Worm (Caenorhabditis elegans) whole organism, L1 larva: Measurements from ENCODE around the gene fipr-5.

Experiments
- C04F5.9 ChIP-seq: sonication (generic microtip); optimal IDR thresholded peaks from 2 replicates; lab custom pipeline; 2016; ENCODE audit warnings: missing genetic modification characterization, missing compliant biosample characterization
- C34B4.2 ChIP-seq: sonication (generic microtip); optimal IDR thresholded peaks from 2 replicates; lab custom pipeline; 2017; ENCODE audit warnings: mild to moderate bottlenecking, missing genetic modification characterization, missing compliant biosample characterization
- Y116A8C.19 ChIP-seq: sonication (generic microtip); optimal IDR thresholded peaks from 2 replicates; lab custom pipeline; 2016; ENCODE audit warnings: missing compliant biosample characterization, missing genetic modification characterization, borderline replicate concordance
- aly-2 ChIP-seq: fragments of 150-350 bp; optimal IDR thresholded peaks from 2 replicates; lab custom pipeline; 2014; ENCODE audit warnings: missing biosample characterization, missing genetic modification characterization
- blmp-1 ChIP-seq: fragments of 150-350 bp; optimal IDR thresholded peaks from 2 replicates; lab custom pipeline; 2014; ENCODE audit warnings: missing biosample characterization, missing genetic modification characterization
- ceh-90 ChIP-seq: sonication (generic microtip); optimal IDR thresholded peaks from 2 replicates; lab custom pipeline; 2016; ENCODE audit warnings: missing genetic modification characterization, missing compliant biosample characterization
- ces-1 ChIP-seq: fragments of 150-350 bp; optimal IDR thresholded peaks from 2 replicates; lab custom pipeline; 2014; ENCODE audit warnings: missing biosample characterization, missing genetic modification reagents, missing genetic modification characterization
- dpl-1 ChIP-seq, 3 experiments: fragments of 150-350 bp in 2 of 3; sonication (generic microtip) in 1 of 3; optimal IDR thresholded peaks; 2 replicates each; lab custom pipeline; 2014 to 2017; ENCODE audit warnings: missing biosample characterization in 3 of 3, missing genetic modification characterization in 3 of 3, missing genetic modification reagents in 3 of 3
- dsc-1 ChIP-seq: sonication (generic microtip); optimal IDR thresholded peaks from 2 replicates; lab custom pipeline; 2016; ENCODE audit warnings: mild to moderate bottlenecking, missing genetic modification characterization, missing compliant biosample characterization
- efl-1 ChIP-seq, 4 experiments: fragments of 150-350 bp; optimal IDR thresholded peaks in 3 of 4; peaks in 1 of 4; 1 replicate in 1 of 4; 2 replicates in 3 of 4; lab custom pipeline; 2014; ENCODE audit warnings: missing biosample characterization in 2 of 4, missing genetic modification characterization in 2 of 4, missing genetic modification reagents in 2 of 4
- elt-2 ChIP-seq: sonication (generic microtip); optimal IDR thresholded peaks from 2 replicates; lab custom pipeline; 2016; ENCODE audit warnings: missing genetic modification characterization, mild to moderate bottlenecking, inconsistent platforms, missing compliant biosample characterization, missing genetic modification reagents
- fos-1 ChIP-seq: fragments of 150-350 bp; optimal IDR thresholded peaks from 2 replicates; lab custom pipeline; 2014; ENCODE audit warnings: missing biosample characterization, missing genetic modification characterization
- grh-1 ChIP-seq: fragments of 200-800 bp; sonication (Bioruptor generic); IDR thresholded peaks from 2 replicates; pipeline ENCODE4 v1.3.6; 2022; ENCODE audit warnings: missing genetic modification reagents, missing genetic modification characterization, missing compliant biosample characterization
- lin-13 ChIP-seq: fragments of 150-350 bp; optimal IDR thresholded peaks from 2 replicates; lab custom pipeline; 2014; ENCODE audit warnings: missing biosample characterization, missing genetic modification reagents, missing genetic modification characterization
- lin-14 ChIP-seq: fragments of 200-800 bp; sonication (Bioruptor generic); optimal IDR thresholded peaks from 2 replicates; lab custom pipeline; 2018; ENCODE audit warnings: mild to moderate bottlenecking, missing genetic modification characterization, moderate library complexity, missing compliant biosample characterization
- lin-35 ChIP-seq, 2 experiments: fragments of 150-350 bp; optimal IDR thresholded peaks; 2 replicates each; lab custom pipeline; 2014; ENCODE audit warnings: missing biosample characterization in 2 of 2, missing genetic modification characterization in 2 of 2, missing genetic modification reagents in 2 of 2
- mef-2 ChIP-seq: fragments of 150-350 bp; optimal IDR thresholded peaks from 2 replicates; lab custom pipeline; 2014; ENCODE audit warnings: missing biosample characterization, missing genetic modification characterization
- nhr-237 ChIP-seq: fragments of 150-350 bp; optimal IDR thresholded peaks from 2 replicates; lab custom pipeline; 2014; ENCODE audit warnings: missing biosample characterization, missing genetic modification characterization
- nhr-28 ChIP-seq: fragments of 150-350 bp; optimal IDR thresholded peaks from 2 replicates; lab custom pipeline; 2014; ENCODE audit warnings: missing biosample characterization, missing genetic modification characterization
- nhr-47 ChIP-seq: sonication (generic microtip); optimal IDR thresholded peaks from 2 replicates; lab custom pipeline; 2016; ENCODE audit warnings: mild to moderate bottlenecking, missing genetic modification characterization, moderate library complexity, missing compliant biosample characterization
- nhr-71 ChIP-seq: sonication (generic microtip); optimal IDR thresholded peaks from 2 replicates; lab custom pipeline; 2016; ENCODE audit warnings: mild to moderate bottlenecking, missing genetic modification characterization, moderate library complexity, missing compliant biosample characterization
- nhr-77 ChIP-seq: fragments of 150-350 bp; optimal IDR thresholded peaks from 2 replicates; lab custom pipeline; 2014; ENCODE audit warnings: missing biosample characterization, missing genetic modification characterization
- pag-3 ChIP-seq: sonication (generic microtip); optimal IDR thresholded peaks from 2 replicates; lab custom pipeline; 2017; ENCODE audit warnings: missing genetic modification characterization, mild to moderate bottlenecking, missing compliant biosample characterization, antibody characterized with exemption, borderline replicate concordance; ENCODE audit not compliant: insufficient read depth
- pqm-1 ChIP-seq: sonication (generic microtip); optimal IDR thresholded peaks from 3 replicates; lab custom pipeline; 2017; ENCODE audit warnings: missing biosample characterization, missing genetic modification characterization
- skn-1 ChIP-seq: fragments of 150-350 bp; optimal IDR thresholded peaks from 2 replicates; lab custom pipeline; 2014; ENCODE audit warnings: missing biosample characterization, missing genetic modification characterization
- snpc-4 ChIP-seq: fragments of 150-350 bp; optimal IDR thresholded peaks from 2 replicates; lab custom pipeline; 2014; ENCODE audit warnings: missing biosample characterization, missing genetic modification characterization
- snu-23 ChIP-seq: sonication (generic microtip); optimal IDR thresholded peaks from 2 replicates; lab custom pipeline; 2016; ENCODE audit warnings: missing genetic modification characterization, missing compliant biosample characterization
- sptf-1 ChIP-seq: fragments of 150-350 bp; optimal IDR thresholded peaks from 2 replicates; lab custom pipeline; 2014; ENCODE audit warnings: missing biosample characterization, missing genetic modification characterization
- swsn-7 ChIP-seq: sonication (generic microtip); optimal IDR thresholded peaks from 2 replicates; lab custom pipeline; 2016; ENCODE audit warnings: missing genetic modification characterization, missing compliant biosample characterization
- tbx-2 ChIP-seq: sonication (generic microtip); optimal IDR thresholded peaks from 2 replicates; lab custom pipeline; 2016; ENCODE audit warnings: missing genetic modification characterization, missing compliant biosample characterization
- tlp-1 ChIP-seq: fragments of 150-350 bp; optimal IDR thresholded peaks from 2 replicates; lab custom pipeline; 2014; ENCODE audit warnings: missing biosample characterization, missing genetic modification characterization
- unc-130 ChIP-seq: fragments of 150-350 bp; optimal IDR thresholded peaks from 2 replicates; lab custom pipeline; 2017; ENCODE audit warnings: missing biosample characterization, missing genetic modification characterization, inconsistent platforms
- unc-30 ChIP-seq: sonication (generic microtip); optimal IDR thresholded peaks from 2 replicates; lab custom pipeline; 2017; ENCODE audit warnings: missing biosample characterization, missing genetic modification characterization
- unc-86 ChIP-seq: sonication (generic microtip); optimal IDR thresholded peaks from 2 replicates; lab custom pipeline; 2016; ENCODE audit warnings: missing genetic modification characterization, missing compliant biosample characterization
- ztf-4 ChIP-seq: fragments of 150-350 bp; optimal IDR thresholded peaks from 2 replicates; lab custom pipeline; 2014; ENCODE audit warnings: missing biosample characterization, missing genetic modification characterization

fipr-5 gene

DNA sequence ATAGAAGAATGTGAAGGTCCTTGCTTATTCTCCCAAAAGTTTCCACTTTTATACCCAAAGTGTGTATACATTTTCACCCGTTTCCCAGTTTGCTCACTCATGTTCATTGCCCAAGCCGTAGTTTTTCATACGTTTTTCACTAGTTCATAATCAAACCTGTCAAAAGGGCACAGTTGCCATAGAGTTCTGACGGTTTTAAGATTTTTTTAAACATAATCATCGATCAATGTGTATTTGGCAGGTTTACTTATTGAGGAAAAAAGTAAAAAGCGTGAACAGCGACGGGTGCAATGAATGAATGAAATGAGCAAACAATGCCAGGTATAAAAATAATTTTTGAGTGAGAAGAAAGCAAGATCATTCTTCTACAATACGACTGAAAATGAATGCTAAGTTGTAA lies at the start of gene fipr-5, which contains the start of gene fipr-9:
Gene fipr-5, minus strand, starts transcription at position 101 of the 400 bp plus-strand sequence.
Gene fipr-9, plus strand, starts transcription at position 346 of the 400 bp plus-strand sequence.
- TF ChIP-seq tbx-2 (no peak), nhr-237 (no peak)

DNA sequence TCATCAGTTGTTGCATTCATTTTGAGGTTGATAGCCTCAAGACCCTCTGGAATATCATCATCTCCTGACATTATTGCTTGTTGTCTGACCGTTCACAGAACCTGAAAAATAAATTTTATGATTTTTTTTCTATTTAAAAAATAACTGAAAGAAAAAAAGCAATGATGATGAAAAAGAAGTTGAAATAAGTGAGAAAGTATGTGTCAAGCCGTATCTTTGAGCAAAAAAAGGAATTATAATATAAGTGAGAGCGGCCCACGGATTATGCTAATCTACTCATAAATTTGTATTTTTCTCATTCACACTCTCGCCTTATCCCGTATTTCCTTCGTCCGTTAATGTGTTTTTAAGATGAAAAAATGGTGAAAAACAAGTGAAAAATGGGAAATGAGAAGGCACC lies 49.0 kb upstream of the fipr-5 start, which contains the start of gene ric-4:
Gene ric-4, minus strand, starts transcription at position 101 of the 400 bp plus-strand sequence.
- TF ChIP-seq unc-86 (tag; lab: Kevin White, UChicago) (no peak), dsc-1 (tag; lab: Kevin White, UChicago) (peak; percentile 14)

DNA sequence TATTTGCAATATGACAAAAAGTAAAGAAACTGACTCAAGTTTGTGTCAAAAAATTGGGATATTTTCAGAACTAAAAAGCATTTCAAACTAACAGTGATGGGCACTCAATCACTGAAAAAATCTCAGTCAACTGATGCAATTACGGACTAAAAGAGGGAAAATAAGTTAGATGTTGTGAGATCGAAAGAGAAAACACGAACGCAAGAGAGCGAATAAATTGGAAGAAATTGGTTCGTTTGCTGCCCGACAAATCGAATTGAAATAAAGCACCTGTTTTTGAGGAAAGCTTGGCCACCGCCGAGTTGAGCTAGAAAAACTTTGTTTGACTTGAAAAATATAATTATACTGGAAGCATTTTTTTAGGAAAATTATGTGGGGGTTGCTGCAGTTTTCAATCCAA lies 44.8 kb upstream of the fipr-5 start:
- TF ChIP-seq ceh-90 (tag; lab: Kevin White, UChicago) (no peak), lin-13 (GFP tag; lab: Kevin White, UChicago) (no peak), elt-2 (tag; lab: Kevin White, UChicago) (no peak), Y116A8C.19 (tag; lab: Kevin White, UChicago) (no peak), tlp-1 (tag; lab: Kevin White, UChicago) (no peak), unc-30 (tag; lab: Kevin White, UChicago) (no peak), blmp-1 (tag; lab: Kevin White, UChicago) (no peak), nhr-47 (tag; lab: Kevin White, UChicago) (no peak), nhr-28 (no peak), C34B4.2 (no peak), unc-86 (tag; lab: Kevin White, UChicago) (no peak), snu-23 (GFP tag; lab: Kevin White, UChicago) (no peak), skn-1 (tag; lab: Kevin White, UChicago) (no peak), dpl-1 (GFP tag; optimal IDR thresholded peaks at IDR 0.05; lab: Kevin White, UChicago) (no peak), mef-2 (tag; lab: Kevin White, UChicago) (no peak), sptf-1 (tag; lab: Kevin White, UChicago) (no peak), pqm-1 (tag; lab: Kevin White, UChicago) (no peak), pag-3 (no peak)

DNA sequence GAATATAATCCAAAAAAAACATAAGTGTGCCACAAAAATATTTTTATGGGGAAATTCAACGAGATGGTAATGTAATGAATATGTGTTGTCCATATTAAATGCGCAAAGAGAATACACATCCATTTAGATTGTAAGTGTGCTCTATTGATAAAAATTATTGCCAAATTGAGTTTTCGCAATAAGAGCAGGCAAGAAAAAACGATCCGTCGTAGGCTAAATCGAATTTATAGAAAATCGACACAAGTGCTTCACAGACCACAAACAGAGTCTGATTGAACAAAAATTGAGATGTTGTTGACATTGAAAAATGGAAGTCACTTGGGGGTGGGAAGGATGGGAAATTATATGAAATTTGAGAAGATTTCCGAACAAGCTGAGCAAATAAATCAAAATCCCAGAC lies 43.8 kb upstream of the fipr-5 start:
- peak; percentile 6 for TF ChIP-seq nhr-47 (tag; lab: Kevin White, UChicago)
- no peak for TF ChIP-seq nhr-237
- peak; percentile 10 for TF ChIP-seq ces-1
- peak; percentile 18 for TF ChIP-seq nhr-71
- peak; percentile 56 for TF ChIP-seq lin-14
- TF ChIP-seq grh-1 (GFP tag; lab: Robert Waterston, UW), result no peak
- no peak for TF ChIP-seq nhr-77 (tag; lab: Kevin White, UChicago)

DNA sequence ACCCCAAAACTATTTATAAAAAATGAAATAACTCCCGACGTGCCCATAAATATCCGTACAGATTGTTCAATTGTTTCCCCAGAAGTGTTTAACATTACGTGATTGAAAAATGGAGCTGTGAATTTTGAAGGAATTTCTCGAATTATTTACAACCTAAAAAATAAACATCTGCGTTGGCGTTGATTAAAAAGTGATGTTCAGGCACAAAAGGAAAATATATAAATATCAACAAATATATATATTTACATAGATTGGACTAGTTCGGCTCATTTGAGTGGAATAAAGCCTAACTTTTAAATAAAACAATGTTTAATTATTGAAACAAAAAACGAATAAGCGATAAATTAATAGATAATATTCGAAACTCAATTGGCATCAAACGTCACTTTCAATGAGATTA lies 39.2 kb upstream of the fipr-5 start, which contains the start of gene sri-18:
Gene sri-18, minus strand, starts transcription at position 101 of the 400 bp plus-strand sequence.
- TF ChIP-seq snpc-4 (no peak), swsn-7 (no peak), efl-1 (optimal IDR thresholded peaks at IDR 0.05; lab: Kevin White, UChicago) (no peak), efl-1 (GFP tag; optimal IDR thresholded peaks at IDR 0.05 in 1 of 2; lab: Kevin White, UChicago) (no peak), aly-2 (tag; lab: Kevin White, UChicago) (no peak), ztf-4 (tag; lab: Kevin White, UChicago) (no peak), C04F5.9 (tag; lab: Kevin White, UChicago) (no peak)
- TF ChIP-seq, all 84 proteins: peak for 0

DNA sequence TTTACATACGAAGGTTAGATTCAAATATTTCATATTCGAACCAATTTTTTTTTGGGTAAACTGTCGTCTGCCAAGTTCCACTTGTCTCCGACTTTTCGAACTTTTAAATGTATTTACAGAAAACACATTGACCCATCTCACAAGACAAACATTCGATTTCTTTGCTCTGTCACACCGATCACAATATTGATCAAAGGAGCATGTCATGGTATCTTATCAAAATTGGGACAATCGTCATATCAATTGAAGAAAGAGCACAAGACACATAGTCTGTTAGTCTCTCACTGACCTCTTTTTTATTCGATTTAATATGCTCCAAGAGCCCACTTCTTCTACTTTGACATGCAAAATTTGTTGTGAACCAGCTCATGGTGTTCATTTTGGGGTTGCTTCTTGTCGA lies 34.8 kb upstream of the fipr-5 start, which contains the start of gene nhr-232:
Gene nhr-232, plus strand, starts transcription at position 121 of the 400 bp plus-strand sequence.
- no peak for TF ChIP-seq aly-2 (tag; lab: Kevin White, UChicago)
- no peak for TF ChIP-seq unc-130 (tag; lab: Kevin White, UChicago)
- TF ChIP-seq elt-2 (tag; lab: Kevin White, UChicago), result peak; percentile 70
- TF ChIP-seq fos-1 (tag; lab: Kevin White, UChicago), result no peak
- peak; percentile 17 for TF ChIP-seq lin-14
- TF ChIP-seq lin-35 (GFP tag; optimal IDR thresholded peaks at IDR 0.05; lab: Kevin White, UChicago), result peak in 1 of 2 experiments; percentile 32
- no peak for TF ChIP-seq C34B4.2
- no peak for TF ChIP-seq snpc-4
- TF ChIP-seq efl-1 (optimal IDR thresholded peaks at IDR 0.05; lab: Kevin White, UChicago), result no peak
- peak in 1 of 2 experiments; percentile 39 for TF ChIP-seq efl-1 (GFP tag; optimal IDR thresholded peaks at IDR 0.05 in 1 of 2; lab: Kevin White, UChicago)
